Worm (Caenorhabditis elegans) whole organism, late embryonic: ENCODE data around the gene skr-13.

Experiments used
- C38D4.7 ChIP-seq: fragments of 200-800 bp; sonication (Bioruptor generic); optimal IDR thresholded peaks from 2 replicates; lab custom pipeline; 2018; ENCODE audit warnings: mild to moderate bottlenecking, missing genetic modification characterization, moderate library complexity, missing compliant biosample characterization
- ceh-19 ChIP-seq: fragments of 200-800 bp; sonication (Bioruptor generic); optimal IDR thresholded peaks from 2 replicates; lab custom pipeline; 2018; ENCODE audit warnings: mild to moderate bottlenecking, missing genetic modification characterization, missing compliant biosample characterization
- ceh-2 ChIP-seq: sonication (generic microtip); optimal IDR thresholded peaks from 2 replicates; lab custom pipeline; 2016; ENCODE audit warnings: missing genotype, missing genetic modification characterization, missing compliant biosample characterization
- ceh-6 ChIP-seq: fragments of 200-800 bp; sonication (Bioruptor generic); optimal IDR thresholded peaks from 2 replicates; lab custom pipeline; 2018; ENCODE audit warnings: mild to moderate bottlenecking, missing genetic modification characterization, missing compliant biosample characterization
- lin-11 ChIP-seq: fragments of 200-800 bp; sonication (Bioruptor generic); optimal IDR thresholded peaks from 2 replicates; lab custom pipeline; 2018; ENCODE audit warnings: mild to moderate bottlenecking, missing genetic modification characterization, missing compliant biosample characterization
- nhr-11 ChIP-seq: fragments of 150-350 bp; optimal IDR thresholded peaks from 2 replicates; lab custom pipeline; 2014; ENCODE audit warnings: missing biosample characterization, missing genetic modification characterization

ce11 chrIV:17131035-17131595, 31.3 kb downstream of the skr-13 start, which contains the start of the genes Y116A8C.37 and Y116A8C.38:
- TF ChIP-seq ceh-2 = no peak
- no peak for TF ChIP-seq nhr-11 (tag; lab: Kevin White, UChicago)
- TF ChIP-seq ceh-19 (GFP tag; lab: Kevin White, UChicago) = no peak
- no peak for TF ChIP-seq C38D4.7
- TF ChIP-seq lin-11 (tag; lab: Kevin White, UChicago) = no peak
- no peak for TF ChIP-seq ceh-6
